Worm (Caenorhabditis elegans) whole organism, L4/young adult: Measurements from ENCODE around the gene skr-21.

Experiments
- W03F9.2 ChIP-seq: fragments of 150-350 bp; optimal IDR thresholded peaks from 2 replicates; lab custom pipeline; 2014; ENCODE audit warnings: missing biosample characterization, missing genetic modification characterization
- dao-5 ChIP-seq: sonication (generic microtip); optimal IDR thresholded peaks from 2 replicates; lab custom pipeline; 2016; ENCODE audit warnings: missing genotype, missing genetic modification characterization, moderate library complexity, missing compliant biosample characterization
- him-1 ChIP-seq: sonication (generic microtip); optimal IDR thresholded peaks from 2 replicates; lab custom pipeline; 2016; ENCODE audit warnings: missing genotype, missing genetic modification reagents, missing genetic modification characterization, missing compliant biosample characterization

The skr-21 gene

ce11 chrX:13246668-13247358 lies 20.3 kb upstream of the skr-21 start:
- TF ChIP-seq dao-5 (no peak), W03F9.2 (tag; lab: Kevin White, UChicago) (no peak), him-1 (tag; lab: Kevin White, UChicago) (no peak)

ce11 chrX:13245090-13245489 lies 18.6 kb upstream of the skr-21 start, which contains the start of gene hpl-1:
Gene hpl-1 (plus strand): TSS chrX:13245390.
- TF ChIP-seq dao-5: no peak
- TF ChIP-seq W03F9.2 (tag; lab: Kevin White, UChicago): no peak
- no peak for TF ChIP-seq him-1 (tag; lab: Kevin White, UChicago)

ce11 chrX:13242231-13242630 lies 15.8 kb upstream of the skr-21 start, which contains the start of gene K08H2.5:
Gene K08H2.5 (minus strand): TSS chrX:13242331.
- no peak for TF ChIP-seq him-1 (tag; lab: Kevin White, UChicago)
- no peak for TF ChIP-seq dao-5
- no peak for TF ChIP-seq W03F9.2 (tag; lab: Kevin White, UChicago)

ce11 chrX:13238197-13238596 lies 11.7 kb upstream of the skr-21 start, which contains the start of gene K08H2.4:
Gene K08H2.4 (plus strand): TSS chrX:13238497.
- no peak for TF ChIP-seq him-1 (tag; lab: Kevin White, UChicago)
- no peak for TF ChIP-seq dao-5
- no peak for TF ChIP-seq W03F9.2 (tag; lab: Kevin White, UChicago)

ce11 chrX:13237102-13237501 lies 10.6 kb upstream of the skr-21 start, which contains the start of gene K08H2.3:
Gene K08H2.3 (plus strand): TSS chrX:13237402.
- TF ChIP-seq W03F9.2 (tag; lab: Kevin White, UChicago): no peak
- no peak for TF ChIP-seq him-1 (tag; lab: Kevin White, UChicago)
- TF ChIP-seq dao-5: no peak

ce11 chrX:13234879-13235278 lies 8.4 kb upstream of the skr-21 start, which contains the start of gene K08H2.2:
Gene K08H2.2 (minus strand): TSS chrX:13234979.
- TF ChIP-seq W03F9.2 (tag; lab: Kevin White, UChicago) (no peak), him-1 (tag; lab: Kevin White, UChicago) (no peak), dao-5 (no peak)

- TF ChIP-seq him-1 (tag; lab: Kevin White, UChicago) (no peak), dao-5 (no peak), W03F9.2 (tag; lab: Kevin White, UChicago) (no peak)
These were observed 5.8 kb upstream of the skr-21 start, which contains the start of gene bgnt-1.5 for ce11 chrX:13232259-13232658. Gene bgnt-1.5 (minus strand): TSS chrX:13232359.

ce11 chrX:13227778-13228177 lies 1.3 kb upstream of the skr-21 start:
- no peak for TF ChIP-seq him-1 (tag; lab: Kevin White, UChicago)
- TF ChIP-seq W03F9.2 (tag; lab: Kevin White, UChicago): no peak
- no peak for TF ChIP-seq dao-5

- no peak for TF ChIP-seq dao-5
- no peak for TF ChIP-seq W03F9.2 (tag; lab: Kevin White, UChicago)
- TF ChIP-seq him-1 (tag; lab: Kevin White, UChicago): no peak
These were observed 1.2 kb downstream of the skr-21 start for ce11 chrX:13225111-13225905.

ce11 chrX:13224608-13225007 lies 1.9 kb downstream of the skr-21 start, which contains the start of gene skr-19:
Gene skr-19 (minus strand): TSS chrX:13224708.
- TF ChIP-seq him-1 (tag; lab: Kevin White, UChicago) (no peak), W03F9.2 (tag; lab: Kevin White, UChicago) (no peak), dao-5 (no peak)

ce11 chrX:13223437-13223836 lies 3.0 kb downstream of the skr-21 start, which contains the start of gene skr-20:
Gene skr-20 (minus strand): TSS chrX:13223537.
- no peak for TF ChIP-seq W03F9.2 (tag; lab: Kevin White, UChicago)
- no peak for TF ChIP-seq him-1 (tag; lab: Kevin White, UChicago)
- no peak for TF ChIP-seq dao-5

- no peak for TF ChIP-seq him-1 (tag; lab: Kevin White, UChicago)
- no peak for TF ChIP-seq W03F9.2 (tag; lab: Kevin White, UChicago)
- no peak for TF ChIP-seq dao-5
These were observed 5.1 kb downstream of the skr-21 start, which contains the start of gene asp-4 for ce11 chrX:13221357-13221756. Gene asp-4 (minus strand): TSS chrX:13221462.

- TF ChIP-seq him-1 (tag; lab: Kevin White, UChicago) (no peak), W03F9.2 (tag; lab: Kevin White, UChicago) (no peak), dao-5 (no peak)
These were observed 5.9 kb downstream of the skr-21 start for ce11 chrX:13220609-13221008.

- TF ChIP-seq him-1 (tag; lab: Kevin White, UChicago) (no peak), dao-5 (no peak), W03F9.2 (tag; lab: Kevin White, UChicago) (no peak)
These were observed 8.5 kb downstream of the skr-21 start for ce11 chrX:13217940-13218339.
